Worm (Caenorhabditis elegans) whole organism, L3 larva: ENCODE measurements around the gene F44F4.15.

Experiments
- elt-2 ChIP-seq: sonication (generic microtip); optimal IDR thresholded peaks from 2 replicates; lab custom pipeline; 2016; ENCODE audit warnings: missing genetic modification reagents, mild to moderate bottlenecking, missing genetic modification characterization, missing compliant biosample characterization
- eor-1 ChIP-seq, 2 experiments: fragments of 150-350 bp; optimal IDR thresholded peaks; 2 replicates each; lab custom pipeline; 2014 to 2018; ENCODE audit warnings: missing biosample characterization in 2 of 2, missing genetic modification characterization in 2 of 2
- lin-15B ChIP-seq: fragments of 150-350 bp; optimal IDR thresholded peaks from 2 replicates; lab custom pipeline; 2014; ENCODE audit warnings: missing biosample characterization, missing genetic modification characterization
- nhr-11 ChIP-seq: fragments of 150-350 bp; optimal IDR thresholded peaks from 2 replicates; lab custom pipeline; 2014; ENCODE audit warnings: missing biosample characterization, missing genetic modification characterization
- pha-4 ChIP-seq: fragments of 150-350 bp; optimal IDR thresholded peaks from 2 replicates; lab custom pipeline; 2014; ENCODE audit warnings: missing biosample characterization, missing genetic modification reagents, missing genetic modification characterization
- unc-62 ChIP-seq: fragments of 150-350 bp; sonication (generic microtip); optimal IDR thresholded peaks from 4 replicates; lab custom pipeline; 2014; ENCODE audit warnings: missing biosample characterization, missing genetic modification reagents, missing genetic modification characterization

DNA sequence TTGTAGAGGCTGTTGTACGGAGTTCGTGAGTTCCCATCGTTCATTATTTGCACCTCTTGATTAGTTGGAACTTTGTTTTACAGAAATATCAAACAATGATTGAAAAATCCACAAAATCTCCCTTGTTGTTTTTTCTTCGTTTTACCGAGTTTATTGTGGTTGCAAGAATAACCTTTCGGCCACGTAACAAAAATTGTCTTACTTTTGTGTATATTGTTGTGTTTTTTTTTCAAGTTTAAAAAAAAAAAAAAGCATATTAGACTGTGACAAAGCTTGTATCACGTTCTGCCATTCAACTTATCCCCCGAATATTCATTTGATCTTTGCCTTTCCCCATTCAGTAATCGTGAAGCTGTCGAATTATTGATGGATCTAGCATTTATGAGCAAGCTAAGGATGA lies 2.7 kb downstream of the F44F4.15 start, which contains the start of gene F44F4.10:
- TF ChIP-seq pha-4 (tag; lab: Kevin White, UChicago) (no peak), nhr-11 (tag; lab: Kevin White, UChicago) (no peak), unc-62 (no peak), elt-2 (tag; lab: Kevin White, UChicago) (no peak), eor-1 (tag; optimal IDR thresholded peaks at IDR 0.05; lab: Kevin White, UChicago) (no peak), lin-15B (tag; lab: Kevin White, UChicago) (no peak)
